Worm (Caenorhabditis elegans): Measurements from ENCODE around the gene T05A7.11.

The T05A7.11 gene

DNA sequence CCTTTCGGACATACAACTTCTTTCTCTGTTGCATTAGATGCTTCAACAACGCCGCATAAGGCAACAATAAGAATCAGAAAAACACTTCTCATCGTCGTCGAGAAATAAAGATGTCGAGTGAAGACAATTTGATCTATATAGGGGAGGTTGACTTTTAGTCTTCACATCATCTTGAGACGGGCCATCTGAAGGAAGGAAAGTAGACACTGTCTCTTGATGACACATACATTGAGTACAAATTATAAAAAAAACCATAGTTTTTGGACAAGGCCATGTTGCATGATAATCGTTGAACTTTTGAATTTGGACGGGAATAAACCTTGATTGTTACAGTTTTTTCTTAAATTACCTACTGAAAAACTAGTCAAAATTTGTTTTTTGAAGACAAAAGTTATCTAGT lies 43.6 kb downstream of the T05A7.11 start, which contains the start of gene clec-139:
Gene clec-139, minus strand, starts transcription at position 101 of the 400 bp plus-strand sequence.
- TF ChIP-seq ceh-91 (GFP tag; IDR thresholded peaks at IDR 0.05) (no peak), snpc-1.3 (tag; optimal IDR thresholded peaks at IDR 0.05; ENCODE audit: insufficient read depth) (no peak), ekl-4 (GFP tag; IDR thresholded peaks at IDR 0.05) (no peak), ztf-18 (tag; optimal IDR thresholded peaks at IDR 0.05) (no peak)

DNA sequence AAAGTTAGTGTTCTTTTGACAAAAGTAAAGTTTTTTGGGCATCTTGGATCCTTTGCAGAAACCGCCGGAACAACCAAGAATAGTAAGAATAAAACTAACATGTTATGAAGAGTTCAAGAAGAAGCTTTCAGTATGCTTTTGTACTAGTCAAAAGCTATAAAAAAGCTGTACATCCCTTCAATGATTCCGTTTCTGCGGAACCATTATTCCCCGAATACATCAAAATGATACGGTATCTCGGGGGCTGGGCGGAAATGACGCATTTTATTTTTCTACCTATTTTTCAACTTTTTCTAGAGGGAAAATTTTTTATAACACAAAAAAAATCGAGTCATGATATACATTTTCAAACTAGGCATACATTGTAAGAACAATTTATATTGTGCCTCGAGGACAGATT lies 45.6 kb downstream of the T05A7.11 start, which contains the start of gene clec-138:
Gene clec-138, minus strand, starts transcription at position 101 of the 400 bp plus-strand sequence.
- TF ChIP-seq ceh-100 (GFP tag; IDR thresholded peaks at IDR 0.05) (no peak), dpff-1 (tag; optimal IDR thresholded peaks at IDR 0.05) (no peak), hlh-12 (tag; optimal IDR thresholded peaks at IDR 0.05) (no peak), bed-1 (GFP tag; IDR thresholded peaks at IDR 0.05) (no peak), hmg-20 (GFP tag; IDR thresholded peaks at IDR 0.05) (no peak), sdz-38 (tag; optimal IDR thresholded peaks at IDR 0.05) (no peak), C17E4.6 (GFP tag; IDR thresholded peaks at IDR 0.05) (no peak), dox-1 (GFP tag; IDR thresholded peaks at IDR 0.05) (no peak), madf-10 (tag; optimal IDR thresholded peaks at IDR 0.05) (no peak), tbp1 (GFP tag; optimal IDR thresholded peaks at IDR 0.05) (no peak), Y53F4B.3 (GFP tag; IDR thresholded peaks at IDR 0.05) (no peak), Y53G8AR.9 (GFP tag; conservative IDR thresholded peaks at IDR 0.05) (no peak), ztf-28 (GFP tag; IDR thresholded peaks at IDR 0.05) (no peak), F37B4.10 (GFP tag; IDR thresholded peaks at IDR 0.05) (no peak), attf-6 (GFP tag; IDR thresholded peaks at IDR 0.05) (no peak), pbrm-1 (GFP tag; IDR thresholded peaks at IDR 0.05) (no peak), cebp-1 (GFP tag; IDR thresholded peaks at IDR 0.05) (no peak), cebp-1 (tag; optimal IDR thresholded peaks at IDR 0.05) (no peak), Y67H2A.10 (GFP tag; conservative IDR thresholded peaks at IDR 0.05) (no peak), unc-62 (GFP tag; optimal IDR thresholded peaks at IDR 0.05) (no peak), nfyb-1 (GFP tag; IDR thresholded peaks at IDR 0.05) (no peak)

DNA sequence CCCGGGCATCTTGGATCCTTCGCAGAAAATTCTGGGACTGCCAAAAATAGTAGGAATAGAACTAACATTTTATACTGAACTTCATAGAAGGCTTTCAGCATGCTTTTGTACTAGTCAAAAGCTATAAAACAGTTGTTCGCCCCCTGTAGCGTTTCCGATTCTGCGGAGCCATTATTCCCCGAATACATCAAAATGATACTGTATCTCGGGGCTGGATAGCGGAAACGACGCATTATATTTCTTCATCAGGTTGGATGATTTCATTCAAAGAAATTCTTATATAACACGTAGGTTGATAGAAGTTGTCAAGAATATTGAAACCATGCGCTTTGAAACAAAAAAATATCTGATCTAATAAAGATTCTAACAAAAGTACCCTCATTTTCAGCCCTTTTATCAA lies 47.3 kb downstream of the T05A7.11 start, which contains the start of gene clec-137:
Gene clec-137, minus strand, starts transcription at position 101 of the 400 bp plus-strand sequence.
- no peak for TF ChIP-seq ztf-18 (tag; optimal IDR thresholded peaks at IDR 0.05)
- no peak for TF ChIP-seq ceh-58 (GFP tag; IDR thresholded peaks at IDR 0.05)
- TF ChIP-seq F23B12.7 (tag; optimal IDR thresholded peaks at IDR 0.05; ENCODE audit: insufficient read depth), result no peak
- TF ChIP-seq nhr-90 (tag; optimal IDR thresholded peaks at IDR 0.05), result no peak
- TF ChIP-seq aptf-2 (GFP tag; conservative IDR thresholded peaks at IDR 0.05), result no peak
- no peak for TF ChIP-seq tbp1 (GFP tag; optimal IDR thresholded peaks at IDR 0.05)
- TF ChIP-seq dpl-1 (GFP tag; optimal IDR thresholded peaks at IDR 0.05), result no peak
- TF ChIP-seq B0035.1 (tag; optimal IDR thresholded peaks at IDR 0.05), result no peak
- no peak for TF ChIP-seq hsf-1 (GFP tag; IDR thresholded peaks at IDR 0.05)
- no peak for TF ChIP-seq mes-4 (tag; optimal IDR thresholded peaks at IDR 0.05)
- no peak for TF ChIP-seq rcor-1 (GFP tag; IDR thresholded peaks at IDR 0.05)
- no peak for TF ChIP-seq athp-1 (tag; optimal IDR thresholded peaks at IDR 0.05)
- no peak for TF ChIP-seq B0019.2 (GFP tag; conservative IDR thresholded peaks at IDR 0.05)
- no peak for TF ChIP-seq nhr-27 (tag; optimal IDR thresholded peaks at IDR 0.05)
